Fruit fly (Drosophila melanogaster): ENCODE measurements around the gene Cbs.

Gene Cbs

dm6 chrX:21035208-21035937 is 9.6 kb upstream of the Cbs start, which contains the start of gene Ntf-2 (continued):
- TF ChIP-seq CG7928 (GFP tag; optimal IDR thresholded peaks at IDR 0.05) (peak; percentile 86), CG2116 (GFP tag; optimal IDR thresholded peaks at IDR 0.05) (peak; percentile 49), aop (GFP tag; IDR thresholded peaks at IDR 0.05) (no peak), Dp (GFP tag; optimal IDR thresholded peaks at IDR 0.05) (peak; percentile 53), chinmo (GFP tag; IDR thresholded peaks at IDR 0.05; ENCODE audit: partially characterized antibody) (0 out of 4 replicates have a peak, but pooled peaks have one; percentile 44), Opbp (GFP tag; IDR thresholded peaks at IDR 0.05; ENCODE audit: partially characterized antibody) (peak; percentile 88), Antp (GFP tag; optimal IDR thresholded peaks at IDR 0.05) (no peak), NFAT (GFP tag; IDR thresholded peaks at IDR 0.05) (peak; percentile 56; the same call in 1 of the 2 replicates), zfh2 (GFP tag; optimal IDR thresholded peaks at IDR 0.05) (peak; percentile 40), gcm (GFP tag; optimal IDR thresholded peaks at IDR 0.05) (no peak), sens (GFP tag) (peak; percentile 69), zfh1 (GFP tag; IDR thresholded peaks at IDR 0.05) (0 out of 3 replicates have a peak, but pooled peaks have one; percentile 29), CG4617 (GFP tag; optimal IDR thresholded peaks at IDR 0.05; ENCODE audit: borderline replicate concordance) (peak; percentile 30), CG6254 (GFP tag; optimal IDR thresholded peaks at IDR 0.05) (no peak), nerfin-2 (GFP tag; IDR thresholded peaks at IDR 0.05; ENCODE audit: partially characterized antibody) (peak; percentile 75), tin (GFP tag; optimal IDR thresholded peaks at IDR 0.05) (peak; percentile 12), gfzf (GFP tag; optimal IDR thresholded peaks at IDR 0.05) (peak; percentile 50), knrl (GFP tag; IDR thresholded peaks at IDR 0.05; ENCODE audit: partially characterized antibody) (peak; percentile 78; the same call in 2 of the 3 replicates), CG14860 (GFP tag; IDR thresholded peaks at IDR 0.05; ENCODE audit: partially characterized antibody) (peak; percentile 80), MESR4 (GFP tag; optimal IDR thresholded peaks at IDR 0.05) (peak; percentile 56), Dek (tag; optimal IDR thresholded peaks at IDR 0.05) (no peak), NC2β (GFP tag; optimal IDR thresholded peaks at IDR 0.05) (peak; percentile 30), Lhr (GFP tag; optimal IDR thresholded peaks at IDR 0.05) (peak; percentile 13), grn (GFP tag; optimal IDR thresholded peaks at IDR 0.05) (peak; percentile 7), NfI (GFP tag; optimal IDR thresholded peaks at IDR 0.05) (peak; percentile 33), Ptx1 (GFP tag; IDR thresholded peaks at IDR 0.05) (peak; percentile 34; the same call in 1 of the 2 replicates), unc-4 (GFP tag; IDR thresholded peaks at IDR 0.05; ENCODE audit: partially characterized antibody) (peak; percentile 70), CG34422 (GFP tag; IDR thresholded peaks at IDR 0.05) (peak; percentile 34; the same call in 1 of the 3 replicates), sob (GFP tag; IDR thresholded peaks at IDR 0.05) (peak; percentile 39; the same call in 1 of the 2 replicates), Dll (GFP tag; IDR thresholded peaks at IDR 0.05; ENCODE audit: partially characterized antibody) (peak; percentile 75), ranshi (GFP tag; IDR thresholded peaks at IDR 0.05) (no peak), CG32532 (GFP tag; IDR thresholded peaks at IDR 0.05) (peak; percentile 38; the same call in 1 of the 2 replicates), z (GFP tag; IDR thresholded peaks at IDR 0.05) (no peak), CG1602 (GFP tag; optimal IDR thresholded peaks at IDR 0.05) (peak; percentile 16), CG7963 (GFP tag; IDR thresholded peaks at IDR 0.05; ENCODE audit: partially characterized antibody) (peak; percentile 89), amos (GFP tag; IDR thresholded peaks at IDR 0.05; ENCODE audit: partially characterized antibody) (peak; percentile 90), CG11247 (GFP tag; IDR thresholded peaks at IDR 0.05) (no peak), CG16813 (GFP tag; IDR thresholded peaks at IDR 0.05; ENCODE audit: partially characterized antibody) (peak; percentile 89), CG13624 (GFP tag; optimal IDR thresholded peaks at IDR 0.05) (peak; percentile 12), CG9817 (tag; optimal IDR thresholded peaks at IDR 0.05) (peak; percentile 21), CG15601 (tag; optimal IDR thresholded peaks at IDR 0.05) (no peak), Mes4 (GFP tag; optimal IDR thresholded peaks at IDR 0.05) (no peak), mirr (GFP tag; optimal IDR thresholded peaks at IDR 0.05) (peak; percentile 17), CG11504 (tag; optimal IDR thresholded peaks at IDR 0.05) (no peak), BEAF-32 (GFP tag; optimal IDR thresholded peaks at IDR 0.05) (peak; percentile 86), emc (GFP tag; optimal IDR thresholded peaks at IDR 0.05) (no peak), Dref (GFP tag; IDR thresholded peaks at IDR 0.05) (peak; percentile 96)

All from whole organism, embryonic.